Fruit fly (Drosophila melanogaster) whole organism, adult: ENCODE data around the gene CG2875.

Experiments
- CG11617 ChIP-seq: fragments of 200-800 bp; sonication (Bioruptor generic); optimal IDR thresholded peaks from 2 replicates; lab custom pipeline; 2017; ENCODE audit warnings: mild to moderate bottlenecking, missing biosample characterization, missing genetic modification reagents, missing genetic modification characterization
- CG12768 ChIP-seq: fragments of 200-800 bp; sonication (Bioruptor generic); optimal IDR thresholded peaks from 2 replicates; lab custom pipeline; 2017; ENCODE audit warnings: missing biosample characterization, missing genetic modification characterization, mild to moderate bottlenecking, moderate library complexity, missing genetic modification reagents
- CG14711 ChIP-seq: fragments of 200-800 bp; sonication (Bioruptor generic); optimal IDR thresholded peaks from 2 replicates; lab custom pipeline; 2018; ENCODE audit warnings: missing biosample characterization, mild to moderate bottlenecking, missing genetic modification characterization, moderate library complexity
- CG1620 ChIP-seq: fragments of 200-800 bp; sonication (Bioruptor generic); optimal IDR thresholded peaks from 2 replicates; lab custom pipeline; 2016; ENCODE audit warnings: missing biosample characterization, missing genetic modification characterization
- CG33017 ChIP-seq: fragments of 200-800 bp; sonication (Bioruptor generic); optimal IDR thresholded peaks from 2 replicates; lab custom pipeline; 2018; ENCODE audit warnings: missing biosample characterization, mild to moderate bottlenecking, missing genetic modification characterization, moderate library complexity
- CG5204 ChIP-seq: fragments of 200-800 bp; sonication (Bioruptor generic); optimal IDR thresholded peaks from 2 replicates; lab custom pipeline; 2016; ENCODE audit warnings: missing biosample characterization, missing genetic modification characterization
- CG7045 ChIP-seq: fragments of 200-800 bp; sonication (Bioruptor generic); optimal IDR thresholded peaks from 2 replicates; lab custom pipeline; 2017; ENCODE audit warnings: missing biosample characterization, mild to moderate bottlenecking, missing genetic modification characterization
- CG7101 ChIP-seq: fragments of 200-800 bp; sonication (Bioruptor generic); optimal IDR thresholded peaks from 2 replicates; lab custom pipeline; 2018; ENCODE audit warnings: missing biosample characterization, mild to moderate bottlenecking, missing genetic modification characterization, moderate library complexity
- Clk ChIP-seq: fragments of 200-800 bp; sonication (Bioruptor generic); optimal IDR thresholded peaks from 2 replicates; lab custom pipeline; 2017; ENCODE audit warnings: missing biosample characterization, missing genetic modification characterization
- Crg-1 ChIP-seq: fragments of 200-800 bp; sonication (Bioruptor generic); optimal IDR thresholded peaks from 2 replicates; lab custom pipeline; 2016; ENCODE audit warnings: missing biosample characterization, missing genetic modification characterization
- Hr96 ChIP-seq: fragments of 200-800 bp; sonication (Bioruptor generic); optimal IDR thresholded peaks from 2 replicates; lab custom pipeline; 2016; ENCODE audit warnings: missing biosample characterization, missing genetic modification characterization
- Mnt ChIP-seq: fragments of 200-800 bp; sonication (Bioruptor generic); optimal IDR thresholded peaks from 2 replicates; lab custom pipeline; 2016; ENCODE audit warnings: missing biosample characterization, mild to moderate bottlenecking, missing genetic modification characterization
- bab1 ChIP-seq: fragments of 200-800 bp; sonication (Bioruptor generic); optimal IDR thresholded peaks from 3 replicates; lab custom pipeline; 2019; ENCODE audit warnings: missing biosample characterization, mild to moderate bottlenecking, missing genetic modification characterization, moderate library complexity
- cnc ChIP-seq, 2 experiments: fragments of >200 bp; optimal IDR thresholded peaks; 2 replicates each; lab custom pipeline; 2017
- kay ChIP-seq: fragments of 200-800 bp; sonication (Bioruptor generic); peaks from one replicate; lab custom pipeline; 2016; ENCODE audit warnings: missing biosample characterization, missing genetic modification characterization, borderline replicate concordance
- ovo ChIP-seq: fragments of 200-800 bp; sonication (Bioruptor generic); optimal IDR thresholded peaks from 2 replicates; lab custom pipeline; 2016; ENCODE audit warnings: missing biosample characterization, missing genetic modification characterization
- pad ChIP-seq: fragments of 200-800 bp; sonication (Bioruptor generic); optimal IDR thresholded peaks from 3 replicates; lab custom pipeline; 2017; ENCODE audit warnings: missing biosample characterization, missing genetic modification characterization, mild to moderate bottlenecking, moderate library complexity, missing genetic modification reagents
- tj ChIP-seq: fragments of 200-800 bp; sonication (Bioruptor generic); optimal IDR thresholded peaks from 3 replicates; lab custom pipeline; 2017; ENCODE audit warnings: missing biosample characterization, mild to moderate bottlenecking, missing genetic modification characterization, moderate library complexity
- toe ChIP-seq: fragments of 200-800 bp; sonication (Bioruptor generic); optimal IDR thresholded peaks from 2 replicates; lab custom pipeline; 2016; ENCODE audit warnings: missing biosample characterization, missing genetic modification characterization

Gene CG2875

dm6 chrX:3573438-3574250, at the start of gene CG2875:
Gene CG2875 (minus strand): TSS chrX:3573622.
- no peak for TF ChIP-seq CG11617 (GFP tag; lab: Kevin White, UChicago)
- TF ChIP-seq Mnt (GFP tag; lab: Kevin White, UChicago), result peak; percentile 83
- TF ChIP-seq kay (GFP tag; lab: Kevin White, UChicago), result peak; percentile 70
- TF ChIP-seq ovo, result no peak
- no peak for TF ChIP-seq Clk (GFP tag; lab: Kevin White, UChicago)
- TF ChIP-seq CG14711, result peak; percentile 23
- TF ChIP-seq bab1 (GFP tag; lab: Kevin White, UChicago), result peak; percentile 45
- no peak for TF ChIP-seq CG1620 (GFP tag; lab: Kevin White, UChicago)

- TF ChIP-seq CG11617 (GFP tag; lab: Kevin White, UChicago), result no peak
- TF ChIP-seq tj, result no peak
- TF ChIP-seq CG7101 (tag; lab: Kevin White, UChicago), result no peak
- TF ChIP-seq CG14711, result peak; percentile 7
- TF ChIP-seq Crg-1 (GFP tag; lab: Kevin White, UChicago), result no peak
Observed at dm6 chrX:3594245-3594644, 20.8 kb upstream of the CG2875 start.

dm6 chrX:3586278-3586677, 12.9 kb upstream of the CG2875 start:
- no peak for TF ChIP-seq CG33017 (tag; lab: Kevin White, UChicago)
- no peak for TF ChIP-seq Mnt (GFP tag; lab: Kevin White, UChicago)
- TF ChIP-seq toe (GFP tag; lab: Kevin White, UChicago), result no peak
- no peak for TF ChIP-seq Hr96 (GFP tag; lab: Kevin White, UChicago)
- no peak for TF ChIP-seq CG5204 (GFP tag; lab: Kevin White, UChicago)
- TF ChIP-seq ovo, result no peak
- no peak for TF ChIP-seq CG1620 (GFP tag; lab: Kevin White, UChicago)
- TF ChIP-seq bab1 (GFP tag; lab: Kevin White, UChicago), result no peak
- TF ChIP-seq Crg-1 (GFP tag; lab: Kevin White, UChicago), result no peak
- TF ChIP-seq CG11617 (GFP tag; lab: Kevin White, UChicago), result no peak
- no peak for TF ChIP-seq CG14711
- no peak for TF ChIP-seq cnc (optimal IDR thresholded peaks at IDR 0.05; lab: Kevin White, UChicago)

dm6 chrX:3581244-3581643, 7.8 kb upstream of the CG2875 start:
- TF ChIP-seq CG12768 (GFP tag; lab: Kevin White, UChicago) (no peak), toe (GFP tag; lab: Kevin White, UChicago) (no peak), CG1620 (GFP tag; lab: Kevin White, UChicago) (no peak), cnc (optimal IDR thresholded peaks at IDR 0.05; lab: Kevin White, UChicago) (no peak), CG14711 (no peak), CG5204 (GFP tag; lab: Kevin White, UChicago) (no peak), CG33017 (tag; lab: Kevin White, UChicago) (no peak)

dm6 chrX:3574306-3574705, 884 bp upstream of the CG2875 start, which contains the start of gene AstA-R1:
Gene AstA-R1 (plus strand): TSS chrX:3574536.
- TF ChIP-seq CG7045 (GFP tag; lab: Kevin White, UChicago) (no peak), kay (GFP tag; lab: Kevin White, UChicago) (no peak), CG14711 (no peak), CG5204 (GFP tag; lab: Kevin White, UChicago) (no peak), CG33017 (tag; lab: Kevin White, UChicago) (no peak), Clk (GFP tag; lab: Kevin White, UChicago) (no peak), CG7101 (tag; lab: Kevin White, UChicago) (no peak), pad (no peak), toe (GFP tag; lab: Kevin White, UChicago) (no peak), bab1 (GFP tag; lab: Kevin White, UChicago) (no peak), CG11617 (GFP tag; lab: Kevin White, UChicago) (no peak), Mnt (GFP tag; lab: Kevin White, UChicago) (no peak), CG1620 (GFP tag; lab: Kevin White, UChicago) (no peak), Hr96 (GFP tag; lab: Kevin White, UChicago) (no peak), ovo (no peak), CG12768 (GFP tag; lab: Kevin White, UChicago) (no peak), tj (no peak)

- TF ChIP-seq CG7101 (tag; lab: Kevin White, UChicago) (no peak), CG7045 (GFP tag; lab: Kevin White, UChicago) (no peak), CG11617 (GFP tag; lab: Kevin White, UChicago) (no peak), cnc (optimal IDR thresholded peaks at IDR 0.05; lab: Kevin White, UChicago) (no peak), Hr96 (GFP tag; lab: Kevin White, UChicago) (no peak), Crg-1 (GFP tag; lab: Kevin White, UChicago) (no peak), Mnt (GFP tag; lab: Kevin White, UChicago) (no peak), ovo (no peak), toe (GFP tag; lab: Kevin White, UChicago) (no peak), tj (no peak), CG5204 (GFP tag; lab: Kevin White, UChicago) (no peak), CG33017 (tag; lab: Kevin White, UChicago) (no peak), Clk (GFP tag; lab: Kevin White, UChicago) (no peak), CG1620 (GFP tag; lab: Kevin White, UChicago) (no peak), bab1 (GFP tag; lab: Kevin White, UChicago) (no peak)
Observed at dm6 chrX:3571549-3571948, 1.9 kb downstream of the CG2875 start, which contains the start of gene DIP-alpha. Gene DIP-alpha (minus strand): TSS chrX:3571649.
